Fruit fly (Drosophila melanogaster): ENCODE measurements around the gene Agpat1.

Agpat1 gene

DNA sequence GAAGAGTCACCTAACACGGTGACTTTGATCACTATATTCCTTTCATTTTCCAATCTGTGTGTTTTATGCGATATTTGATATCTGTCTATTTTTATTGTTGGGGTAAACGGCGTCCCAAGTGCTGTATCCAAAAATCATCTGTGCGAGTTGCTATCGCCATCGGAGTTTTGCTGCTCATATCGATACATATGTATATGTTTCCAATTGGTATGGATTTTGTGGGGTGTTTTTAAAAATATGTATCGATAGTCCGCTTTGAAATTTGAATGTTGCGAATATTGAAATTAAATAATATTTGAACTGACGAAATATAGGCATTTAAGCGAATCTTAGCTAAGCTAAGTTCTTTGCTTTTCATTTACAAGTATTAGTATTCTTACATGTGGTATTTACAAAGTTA is 1.6 kb upstream of the Agpat1 start, which contains the start of gene pira:
Gene pira (minus strand): TSS at position 145 of the 400 bp plus-strand sequence.
- no peak for TF ChIP-seq CG8301 (tag; optimal IDR thresholded peaks at IDR 0.05)
- TF ChIP-seq CG9948 (tag; optimal IDR thresholded peaks at IDR 0.05): no peak
- TF ChIP-seq CG32121 (GFP tag; IDR thresholded peaks at IDR 0.05): no peak
- TF ChIP-seq rn (GFP tag; IDR thresholded peaks at IDR 0.05): no peak
- no peak for TF ChIP-seq CG4496 (GFP tag; IDR thresholded peaks at IDR 0.05)
- no peak for TF ChIP-seq fd96Ca (GFP tag; IDR thresholded peaks at IDR 0.05)
- no peak for TF ChIP-seq D1 (tag; optimal IDR thresholded peaks at IDR 0.05)

DNA sequence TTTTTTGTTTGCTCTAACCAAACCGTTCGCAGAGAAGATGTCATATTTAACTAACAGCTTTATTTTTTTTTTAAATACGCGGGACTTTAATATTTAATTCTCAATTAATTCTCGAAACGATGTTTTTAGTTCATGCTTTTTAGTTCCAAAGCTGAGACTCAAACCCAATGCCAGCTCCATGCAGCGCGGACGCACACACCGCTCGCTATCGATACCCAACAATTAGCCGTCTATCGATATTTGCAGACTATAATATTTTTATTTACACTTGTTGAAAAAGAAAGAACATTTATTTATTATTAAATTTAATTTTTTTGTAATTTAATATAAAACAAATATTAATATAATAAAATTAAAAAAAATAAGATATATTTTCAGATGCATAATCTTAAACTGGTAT is 426 bp upstream of the Agpat1 start:
- TF ChIP-seq CG12605 (GFP tag; IDR thresholded peaks at IDR 0.05): no peak
- no peak for TF ChIP-seq gl (tag; optimal IDR thresholded peaks at IDR 0.05)
- TF ChIP-seq CG32121 (GFP tag; IDR thresholded peaks at IDR 0.05): no peak
- no peak for TF ChIP-seq Pif1A (GFP tag; optimal IDR thresholded peaks at IDR 0.05)
- no peak for TF ChIP-seq fd96Ca (GFP tag; IDR thresholded peaks at IDR 0.05)
- TF ChIP-seq CG8159 (tag; optimal IDR thresholded peaks at IDR 0.05): no peak
- no peak for TF ChIP-seq EcR (GFP tag; optimal IDR thresholded peaks at IDR 0.05)
- TF ChIP-seq CG34367 (tag; optimal IDR thresholded peaks at IDR 0.05): no peak
- TF ChIP-seq CG9948 (tag; optimal IDR thresholded peaks at IDR 0.05): no peak
- no peak for TF ChIP-seq Snoo (tag; optimal IDR thresholded peaks at IDR 0.05)
- TF ChIP-seq rn (GFP tag; IDR thresholded peaks at IDR 0.05): no peak
- no peak for TF ChIP-seq CG14655 (GFP tag; optimal IDR thresholded peaks at IDR 0.05)
- TF ChIP-seq Ets98B (GFP tag; IDR thresholded peaks at IDR 0.05): no peak
- no peak for TF ChIP-seq CG17806 (tag; optimal IDR thresholded peaks at IDR 0.05)
- TF ChIP-seq CG13204 (GFP tag; optimal IDR thresholded peaks at IDR 0.05): no peak
- no peak for TF ChIP-seq Pif1B (GFP tag; optimal IDR thresholded peaks at IDR 0.05)
- TF ChIP-seq CG15710 (tag; optimal IDR thresholded peaks at IDR 0.05): no peak
- TF ChIP-seq CG10348 (GFP tag; IDR thresholded peaks at IDR 0.05): no peak

DNA sequence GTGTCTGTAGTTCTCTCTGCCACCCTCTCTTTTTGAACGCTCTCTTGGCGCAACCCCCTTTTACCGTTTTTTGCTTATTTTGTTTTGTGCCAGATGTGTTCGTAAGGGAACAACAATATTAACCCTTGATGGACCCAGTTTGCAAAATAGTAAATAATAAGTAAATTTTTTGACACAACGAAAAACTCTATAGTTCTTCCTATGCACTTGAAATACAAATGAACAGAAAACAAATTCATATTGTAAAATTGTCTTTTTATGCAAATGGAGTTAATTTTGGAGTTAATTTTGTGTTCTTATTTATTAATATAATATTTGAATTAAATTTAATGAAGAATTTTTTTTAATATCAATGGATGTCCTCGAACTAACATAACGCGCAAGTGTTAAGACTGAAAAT is 670 bp downstream of the Agpat1 start:
- TF ChIP-seq CG8159 (tag; optimal IDR thresholded peaks at IDR 0.05) (peak; percentile 0), CG17806 (tag; optimal IDR thresholded peaks at IDR 0.05) (no peak), CG34367 (tag; optimal IDR thresholded peaks at IDR 0.05) (no peak), Ets98B (GFP tag; IDR thresholded peaks at IDR 0.05) (no peak), CG4496 (GFP tag; IDR thresholded peaks at IDR 0.05) (no peak), CG8301 (tag; optimal IDR thresholded peaks at IDR 0.05) (no peak), Pif1A (GFP tag; optimal IDR thresholded peaks at IDR 0.05) (no peak), CG10348 (GFP tag; IDR thresholded peaks at IDR 0.05) (no peak), CG9948 (tag; optimal IDR thresholded peaks at IDR 0.05) (no peak)

DNA sequence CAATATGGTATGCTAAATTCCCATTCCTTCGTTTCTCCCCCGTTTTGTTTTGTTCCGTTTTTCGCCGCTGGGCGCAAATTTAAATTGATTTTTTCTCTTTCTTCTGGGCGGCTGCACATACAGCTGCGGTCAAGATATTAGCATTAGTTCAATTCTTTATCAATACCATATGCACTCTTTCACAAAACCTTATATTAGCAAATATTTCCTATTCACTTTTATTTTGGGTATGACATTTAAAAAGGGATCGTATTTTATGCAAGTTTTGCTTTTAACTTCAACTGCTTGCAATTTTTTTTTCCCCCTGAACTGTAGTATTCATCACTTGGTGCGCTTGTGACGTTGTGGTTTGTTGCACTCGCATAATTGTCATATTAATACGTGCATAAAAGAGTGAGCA is 1.2 kb downstream of the Agpat1 start:
- peak; percentile 56 for TF ChIP-seq CG8159 (tag; optimal IDR thresholded peaks at IDR 0.05)
- peak; percentile 37; the same call in 1 of the 2 replicates for TF ChIP-seq rn (GFP tag; IDR thresholded peaks at IDR 0.05)
- TF ChIP-seq CG13204 (GFP tag; optimal IDR thresholded peaks at IDR 0.05): no peak
- TF ChIP-seq CG17806 (tag; optimal IDR thresholded peaks at IDR 0.05): peak; percentile 42
- TF ChIP-seq CG32121 (GFP tag; IDR thresholded peaks at IDR 0.05): no peak
- TF ChIP-seq fd96Ca (GFP tag; IDR thresholded peaks at IDR 0.05): no peak
- no peak for TF ChIP-seq CG34367 (tag; optimal IDR thresholded peaks at IDR 0.05)
- no peak for TF ChIP-seq EcR (GFP tag; optimal IDR thresholded peaks at IDR 0.05)
- peak; percentile 21 for TF ChIP-seq Pif1B (GFP tag; optimal IDR thresholded peaks at IDR 0.05)
- TF ChIP-seq CG14655 (GFP tag; optimal IDR thresholded peaks at IDR 0.05): peak; percentile 54
- peak; percentile 47 for TF ChIP-seq CG8301 (tag; optimal IDR thresholded peaks at IDR 0.05)
- TF ChIP-seq Pif1A (GFP tag; optimal IDR thresholded peaks at IDR 0.05): peak; percentile 48
- TF ChIP-seq Ets98B (GFP tag; IDR thresholded peaks at IDR 0.05): no peak; the same call in 1 of the 2 replicates

DNA sequence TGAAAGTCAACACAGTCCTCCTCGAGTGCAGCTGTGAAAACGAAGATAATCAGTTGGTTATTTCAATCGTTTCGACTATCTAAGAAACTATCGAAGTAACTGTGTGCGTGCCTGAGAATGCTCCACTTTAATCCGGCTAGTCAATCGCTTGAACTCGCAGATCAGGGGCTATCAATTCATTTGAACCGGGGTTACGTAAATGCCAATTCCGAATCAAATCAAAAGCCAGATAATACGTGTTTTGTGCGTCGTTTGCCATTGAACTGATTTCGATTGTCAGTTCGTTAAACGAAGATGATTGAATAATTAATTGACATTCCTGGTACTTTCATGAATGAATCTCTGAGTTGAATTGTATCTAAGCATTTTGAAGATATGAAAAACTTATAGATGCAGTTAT is 12.1 kb downstream of the Agpat1 start:
- TF ChIP-seq CG32121 (GFP tag; IDR thresholded peaks at IDR 0.05) (no peak), CG8301 (tag; optimal IDR thresholded peaks at IDR 0.05) (no peak), CG15710 (tag; optimal IDR thresholded peaks at IDR 0.05) (no peak), Snoo (tag; optimal IDR thresholded peaks at IDR 0.05) (no peak), CG9948 (tag; optimal IDR thresholded peaks at IDR 0.05) (no peak)

DNA sequence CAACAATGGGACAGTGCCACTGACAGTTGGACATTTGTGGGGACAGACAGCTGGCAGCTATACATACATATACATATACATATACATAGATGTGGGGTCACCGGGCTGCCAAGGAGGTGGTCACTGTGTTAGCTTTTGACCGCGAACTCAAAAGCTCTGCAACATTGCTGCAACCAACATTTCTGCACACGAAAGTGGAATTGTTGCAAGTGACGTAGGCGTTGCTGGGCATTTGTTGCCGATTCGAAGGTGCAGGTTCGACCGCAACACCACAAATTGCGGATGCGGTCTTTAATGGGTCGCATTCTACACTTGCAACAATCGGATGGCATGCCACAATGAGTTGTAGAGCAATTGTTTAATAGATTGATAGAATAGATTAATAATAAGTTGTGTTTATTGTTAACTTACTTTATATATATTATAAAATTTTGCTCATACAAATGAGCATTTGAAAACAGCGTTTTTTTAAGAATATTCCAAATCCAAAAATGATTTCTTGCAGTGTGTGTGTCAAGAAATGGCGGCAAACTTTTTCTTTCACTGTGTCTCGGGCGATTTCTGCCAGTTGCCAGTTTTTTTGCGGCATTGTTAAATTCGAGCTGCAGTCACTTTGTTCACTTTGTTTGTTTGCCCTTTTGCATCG is 12.8 kb downstream of the Agpat1 start:
- TF ChIP-seq CG32121 (GFP tag; IDR thresholded peaks at IDR 0.05) (peak; percentile 37; the same call in 1 of the 2 replicates), CG10348 (GFP tag; IDR thresholded peaks at IDR 0.05) (no peak), CG8159 (tag; optimal IDR thresholded peaks at IDR 0.05) (peak; percentile 50), Pif1A (GFP tag; optimal IDR thresholded peaks at IDR 0.05) (peak; percentile 11), CG14655 (GFP tag; optimal IDR thresholded peaks at IDR 0.05) (peak; percentile 48), CG8301 (tag; optimal IDR thresholded peaks at IDR 0.05) (peak; percentile 19), CG34367 (tag; optimal IDR thresholded peaks at IDR 0.05) (no peak), Ets98B (GFP tag; IDR thresholded peaks at IDR 0.05) (no peak), CG4496 (GFP tag; IDR thresholded peaks at IDR 0.05) (0 out of 3 replicates have a peak, but pooled peaks have one; percentile 16), CG12605 (GFP tag; IDR thresholded peaks at IDR 0.05) (no peak)
